Worm (Caenorhabditis elegans): Measurements from ENCODE around the gene C50B8.4.

C50B8.4 gene

DNA sequence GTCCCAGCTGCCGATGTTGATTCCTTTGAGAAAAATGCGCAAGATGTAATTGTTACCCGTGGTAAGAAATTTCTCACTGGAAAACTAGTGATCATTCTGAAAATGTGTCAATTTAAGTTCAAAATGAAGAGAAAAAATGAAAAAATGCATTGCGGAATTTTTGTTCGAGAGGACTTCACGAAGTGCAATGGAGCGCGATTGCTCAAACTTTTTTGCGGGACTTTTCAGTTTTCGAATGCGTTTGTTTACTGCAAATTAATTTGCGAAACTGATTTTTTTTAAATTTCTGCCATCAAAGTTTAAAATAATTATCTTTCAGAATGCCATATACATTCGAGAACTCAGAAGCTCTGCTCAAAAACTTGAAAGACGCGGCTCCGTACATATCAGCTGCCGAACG is 3.3 kb upstream of the C50B8.4 start, which contains the start of the genes nuaf-1 and bir-2:
Gene nuaf-1, minus strand, starts transcription at position 98 of the 400 bp plus-strand sequence.
Gene bir-2, plus strand, starts transcription at position 318 of the 400 bp plus-strand sequence.
- TF ChIP-seq gmeb-1 (tag; optimal IDR thresholded peaks at IDR 0.05), result peak; percentile 74
- TF ChIP-seq nhr-237 (tag; optimal IDR thresholded peaks at IDR 0.05), result no peak
- peak; percentile 42 for TF ChIP-seq sma-3 (GFP tag; optimal IDR thresholded peaks at IDR 0.05)
- TF ChIP-seq nhr-129 (tag; optimal IDR thresholded peaks at IDR 0.05), result peak; percentile 40
- peak; percentile 67 for TF ChIP-seq crh-2 (tag; optimal IDR thresholded peaks at IDR 0.05)
- no peak for TF ChIP-seq zag-1 (tag; optimal IDR thresholded peaks at IDR 0.05)
- TF ChIP-seq elt-3 (tag; optimal IDR thresholded peaks at IDR 0.05), result no peak
- peak; percentile 50 for TF ChIP-seq sma-9 (GFP tag; optimal IDR thresholded peaks at IDR 0.05)
- TF ChIP-seq sma-9 (tag; optimal IDR thresholded peaks at IDR 0.05), result no peak
- TF ChIP-seq nhr-25 (tag; optimal IDR thresholded peaks at IDR 0.05), result no peak
- peak; percentile 62 for TF ChIP-seq C34F6.9 (tag; optimal IDR thresholded peaks at IDR 0.05)
- TF ChIP-seq unc-55 (GFP tag; optimal IDR thresholded peaks at IDR 0.05), result peak; percentile 78
- TF ChIP-seq lsy-2 (tag; optimal IDR thresholded peaks at IDR 0.05), result peak; percentile 10 to 68
- TF ChIP-seq ZK546.5 (tag; optimal IDR thresholded peaks at IDR 0.05), result no peak
- peak; percentile 28 for TF ChIP-seq lin-13 (GFP tag; optimal IDR thresholded peaks at IDR 0.05)
- TF ChIP-seq ceh-16 (tag; optimal IDR thresholded peaks at IDR 0.05), result no peak
- TF ChIP-seq Y55F3AM.14 (GFP tag; optimal IDR thresholded peaks at IDR 0.05), result no peak
- TF ChIP-seq fos-1 (tag; optimal IDR thresholded peaks at IDR 0.05), result peak; percentile 42
- peak; percentile 11 for TF ChIP-seq nhr-21 (tag; optimal IDR thresholded peaks at IDR 0.05)
- peak; percentile 31 for TF ChIP-seq F13H6.1 (tag; optimal IDR thresholded peaks at IDR 0.05)
- TF ChIP-seq sem-4 (tag; optimal IDR thresholded peaks at IDR 0.05), result no peak

DNA sequence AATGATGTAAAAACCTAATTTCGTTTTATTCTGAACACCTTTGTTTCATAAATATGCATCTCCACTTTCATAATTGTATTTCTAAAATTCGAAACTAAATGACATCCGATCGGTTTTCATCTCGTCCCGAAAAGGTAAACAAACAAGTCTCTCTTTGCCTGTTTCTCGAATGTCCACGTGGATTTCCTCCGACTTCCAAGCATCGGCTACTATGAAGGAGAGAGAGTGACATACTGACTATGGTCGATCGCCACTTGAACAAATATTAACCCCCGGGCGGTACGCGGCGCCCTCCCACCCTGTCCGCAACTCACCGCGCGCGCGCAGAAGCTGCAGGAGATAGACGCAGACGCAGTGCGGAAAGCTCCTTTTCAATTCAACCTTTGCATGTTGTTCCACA is 4.1 kb downstream of the C50B8.4 start:
- no peak for TF ChIP-seq unc-39 (tag; optimal IDR thresholded peaks at IDR 0.05)
- TF ChIP-seq sma-3 (GFP tag; optimal IDR thresholded peaks at IDR 0.05), result no peak
- no peak for TF ChIP-seq mab-5 (tag; optimal IDR thresholded peaks at IDR 0.05)
- TF ChIP-seq ztf-11 (tag; optimal IDR thresholded peaks at IDR 0.05), result no peak
- no peak for TF ChIP-seq nhr-129 (tag; optimal IDR thresholded peaks at IDR 0.05)
- TF ChIP-seq peb-1 (tag; optimal IDR thresholded peaks at IDR 0.05), result no peak
- TF ChIP-seq nhr-11 (tag; optimal IDR thresholded peaks at IDR 0.05), result no peak
- TF ChIP-seq dmd-4 (tag; optimal IDR thresholded peaks at IDR 0.05), result no peak
- TF ChIP-seq ZK546.5 (tag; optimal IDR thresholded peaks at IDR 0.05), result no peak
- no peak for TF ChIP-seq nhr-237 (tag; optimal IDR thresholded peaks at IDR 0.05)
- no peak for TF ChIP-seq sma-9 (GFP tag; optimal IDR thresholded peaks at IDR 0.05)
- TF ChIP-seq sma-9 (tag; optimal IDR thresholded peaks at IDR 0.05), result no peak
- no peak for TF ChIP-seq snpc-4 (tag; optimal IDR thresholded peaks at IDR 0.05)
- TF ChIP-seq C34F6.9 (tag; optimal IDR thresholded peaks at IDR 0.05), result no peak

DNA sequence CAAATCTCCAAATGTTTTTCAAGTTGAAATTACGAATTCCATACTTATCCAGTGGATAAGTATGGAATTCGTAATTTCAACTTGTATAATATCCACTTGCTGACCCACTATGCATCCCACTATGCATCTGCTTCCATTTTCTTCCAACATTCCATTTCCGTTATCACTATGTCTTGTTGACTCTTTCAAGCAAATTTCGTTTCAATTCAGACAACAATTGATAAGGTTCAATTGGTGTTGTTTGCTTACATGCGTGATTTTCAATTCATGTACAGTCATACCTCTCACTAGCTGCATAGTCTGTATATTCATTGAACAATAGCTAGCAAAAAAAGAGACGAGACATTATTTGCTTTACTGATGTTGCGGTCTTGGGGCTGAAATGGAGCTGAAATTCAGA is 5.0 kb downstream of the C50B8.4 start:
- TF ChIP-seq nhr-21 (tag; optimal IDR thresholded peaks at IDR 0.05) (no peak), gmeb-1 (tag; optimal IDR thresholded peaks at IDR 0.05) (peak; percentile 7), sma-9 (GFP tag; optimal IDR thresholded peaks at IDR 0.05) (peak; percentile 28), sma-9 (tag; optimal IDR thresholded peaks at IDR 0.05) (no peak), elt-3 (tag; optimal IDR thresholded peaks at IDR 0.05) (no peak), nhr-25 (tag; optimal IDR thresholded peaks at IDR 0.05) (no peak), fos-1 (tag; optimal IDR thresholded peaks at IDR 0.05) (peak; percentile 93)

DNA sequence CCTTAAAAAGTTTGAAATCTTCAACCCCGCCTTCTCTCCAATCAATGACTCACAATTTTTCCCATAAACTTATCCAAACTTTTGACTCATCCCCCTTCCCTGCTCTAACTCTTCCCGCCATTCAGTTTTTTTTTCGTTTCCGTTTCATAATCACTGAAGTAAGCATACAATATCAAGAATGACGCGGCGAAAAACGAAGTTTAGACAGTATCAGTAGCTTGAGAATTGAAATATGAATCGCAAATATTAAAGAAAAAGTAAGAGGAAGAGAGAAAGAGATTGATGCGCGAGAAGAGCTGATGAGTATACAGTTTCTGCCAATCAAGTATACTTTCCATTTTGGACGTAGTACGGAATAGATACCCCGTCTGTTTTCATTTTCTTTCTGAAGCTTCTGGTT is 5.7 kb downstream of the C50B8.4 start:
- no peak for TF ChIP-seq gmeb-1 (tag; optimal IDR thresholded peaks at IDR 0.05)
- TF ChIP-seq ceh-82 (tag; optimal IDR thresholded peaks at IDR 0.05), result no peak
- no peak for TF ChIP-seq ceh-16 (tag; optimal IDR thresholded peaks at IDR 0.05)
- no peak for TF ChIP-seq unc-55 (GFP tag; optimal IDR thresholded peaks at IDR 0.05)
- TF ChIP-seq aly-2 (tag; optimal IDR thresholded peaks at IDR 0.05), result no peak
- no peak for TF ChIP-seq nhr-25 (tag; optimal IDR thresholded peaks at IDR 0.05)
- peak; percentile 88 for TF ChIP-seq fos-1 (tag; optimal IDR thresholded peaks at IDR 0.05)

DNA sequence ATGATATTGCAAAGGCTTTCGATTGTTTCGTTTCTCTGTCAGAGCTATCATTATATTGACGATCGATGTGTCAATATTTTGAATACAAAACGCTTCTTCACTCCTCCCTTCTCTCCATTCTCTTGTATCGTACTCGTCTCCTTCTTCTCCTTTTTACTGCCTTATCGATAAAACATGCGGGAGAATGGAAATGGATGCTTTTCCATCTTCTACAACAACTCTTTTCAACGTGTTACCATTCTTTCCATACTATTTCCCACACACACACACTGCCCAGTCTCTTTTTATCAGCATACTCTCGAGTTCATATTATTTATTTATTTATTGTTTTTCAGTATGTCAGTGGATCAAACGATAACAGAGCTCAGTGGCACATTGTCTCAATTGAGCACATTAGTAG is 6.8 kb downstream of the C50B8.4 start, which contains the start of gene C50B8.6:
Gene C50B8.6, plus strand, starts transcription at position 336 of the 400 bp plus-strand sequence.
- TF ChIP-seq crh-2 (tag; optimal IDR thresholded peaks at IDR 0.05) (no peak), fos-1 (tag; optimal IDR thresholded peaks at IDR 0.05) (peak; percentile 60)

DNA sequence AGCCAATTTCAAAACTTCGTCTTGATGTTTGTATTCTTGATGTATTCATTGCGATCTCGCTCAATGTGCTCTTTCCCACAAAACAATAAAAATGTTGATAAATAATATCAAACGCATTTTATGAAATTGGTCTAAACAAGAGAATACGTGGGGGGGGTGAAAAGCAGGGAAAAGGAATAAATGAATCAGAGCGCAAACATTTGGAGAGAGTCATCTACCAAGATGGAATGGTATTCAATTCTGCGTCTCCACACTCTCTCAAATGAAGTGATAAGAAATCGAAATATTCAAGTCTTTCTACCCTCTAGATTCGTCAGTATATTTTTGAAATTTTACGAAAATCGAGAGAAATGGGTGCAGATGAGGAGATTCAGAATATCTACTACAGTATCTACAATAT is 8.9 kb downstream of the C50B8.4 start, which contains the start of gene C50B8.5:
Gene C50B8.5, plus strand, starts transcription at position 273 of the 400 bp plus-strand sequence.
- TF ChIP-seq C34F6.9 (tag; optimal IDR thresholded peaks at IDR 0.05) (no peak), ztf-1 (GFP tag; conservative IDR thresholded peaks at IDR 0.05) (no peak), fos-1 (tag; optimal IDR thresholded peaks at IDR 0.05) (peak; percentile 74), nhr-25 (tag; optimal IDR thresholded peaks at IDR 0.05) (no peak), nhr-11 (tag; optimal IDR thresholded peaks at IDR 0.05) (no peak), elt-1 (tag; optimal IDR thresholded peaks at IDR 0.05) (no peak), F13H6.1 (tag; optimal IDR thresholded peaks at IDR 0.05) (peak; percentile 15), nhr-6 (tag; optimal IDR thresholded peaks at IDR 0.05) (no peak)

Data from whole organism, L2 larva.